Fruit fly (Drosophila melanogaster) whole organism, embryonic: ENCODE measurements around the gene CG13084.
A peak's percentile ranks its signal among the peaks of the same experiment; 100 is the strongest.

Experiments
- Abd-B ChIP-seq: fragments of 200-800 bp; sonication (Bioruptor generic); optimal IDR thresholded peaks from 2 replicates; lab custom pipeline; 2018; ENCODE audit warnings: missing biosample characterization, mild to moderate bottlenecking, missing genetic modification characterization, moderate library complexity
- Bgb ChIP-seq: fragments of 200-800 bp; sonication (Bioruptor generic); IDR thresholded peaks from 2 replicates; pipeline ENCODE4 v1.3.6; 2022; ENCODE audit warnings: missing biosample characterization, missing genetic modification characterization; ENCODE audit not compliant: partially characterized antibody
- CG11247 ChIP-seq: fragments of 200-800 bp; sonication (Bioruptor generic); IDR thresholded peaks from 2 replicates; pipeline ENCODE4 v1.3.6; 2022; ENCODE audit warnings: missing biosample characterization, missing genetic modification characterization
- CG12769 ChIP-seq: fragments of 200-800 bp; sonication (Bioruptor generic); optimal IDR thresholded peaks from 2 replicates; lab custom pipeline; 2019; ENCODE audit warnings: missing biosample characterization, mild to moderate bottlenecking, missing genetic modification characterization, moderate library complexity
- CG14710 ChIP-seq: fragments of 200-800 bp; sonication (Bioruptor generic); optimal IDR thresholded peaks from 3 replicates; lab custom pipeline; 2019; ENCODE audit warnings: missing biosample characterization, mild to moderate bottlenecking, missing genetic modification characterization, moderate library complexity
- CG14965 ChIP-seq: fragments of 200-800 bp; sonication (Bioruptor generic); optimal IDR thresholded peaks from 2 replicates; lab custom pipeline; 2016; ENCODE audit warnings: missing biosample characterization, missing genetic modification characterization, borderline replicate concordance
- CG17568 ChIP-seq: fragments of 200-800 bp; sonication (Bioruptor generic); optimal IDR thresholded peaks from 2 replicates; lab custom pipeline; 2018; ENCODE audit warnings: missing biosample characterization, mild to moderate bottlenecking, missing genetic modification characterization, moderate library complexity
- CG1792 ChIP-seq: fragments of 200-800 bp; sonication (Bioruptor generic); optimal IDR thresholded peaks from 2 replicates; lab custom pipeline; 2016; ENCODE audit warnings: missing biosample characterization, missing genetic modification characterization
- CG1832 ChIP-seq: fragments of 200-800 bp; sonication (Bioruptor generic); optimal IDR thresholded peaks from 2 replicates; lab custom pipeline; 2017; ENCODE audit warnings: missing biosample characterization, mild to moderate bottlenecking, missing genetic modification characterization, inconsistent platforms
- CG18599 ChIP-seq: fragments of 200-800 bp; sonication (Bioruptor generic); optimal IDR thresholded peaks from 3 replicates; lab custom pipeline; 2017; ENCODE audit warnings: missing biosample characterization, missing genetic modification characterization, mild to moderate bottlenecking, moderate library complexity, missing genetic modification reagents
- CG2678 ChIP-seq: fragments of 200-800 bp; sonication (Bioruptor generic); optimal IDR thresholded peaks from 3 replicates; lab custom pipeline; 2019; ENCODE audit warnings: missing biosample characterization, mild to moderate bottlenecking, missing genetic modification characterization, moderate library complexity
- CG31388 ChIP-seq: fragments of 200-800 bp; sonication (Bioruptor generic); optimal IDR thresholded peaks from 2 replicates; lab custom pipeline; 2016; ENCODE audit warnings: missing biosample characterization, missing genetic modification characterization
- CG31441 ChIP-seq: fragments of 200-800 bp; sonication (Bioruptor generic); IDR thresholded peaks from 2 replicates; pipeline ENCODE4 v1.3.6; 2022; ENCODE audit warnings: missing biosample characterization, missing genetic modification characterization
- CG3407 ChIP-seq: fragments of 200-800 bp; sonication (Bioruptor generic); optimal IDR thresholded peaks from 2 replicates; lab custom pipeline; 2018; ENCODE audit warnings: missing biosample characterization, mild to moderate bottlenecking, missing genetic modification characterization
- CG34224 ChIP-seq: fragments of 200-800 bp; sonication (Bioruptor generic); IDR thresholded peaks from 3 replicates; pipeline ENCODE4 v1.3.6; 2022; ENCODE audit warnings: missing biosample characterization, missing genetic modification characterization; ENCODE audit not compliant: partially characterized antibody
- CG4617 ChIP-seq: fragments of 200-800 bp; sonication (Bioruptor generic); optimal IDR thresholded peaks from 3 replicates; lab custom pipeline; 2016; ENCODE audit warnings: missing biosample characterization, missing genetic modification characterization, borderline replicate concordance
- CG6854 ChIP-seq: fragments of 200-800 bp; sonication (Bioruptor generic); optimal IDR thresholded peaks from 3 replicates; lab custom pipeline; 2017; ENCODE audit warnings: missing biosample characterization, mild to moderate bottlenecking, missing genetic modification characterization
- CrebB ChIP-seq: fragments of 200-800 bp; sonication (Bioruptor generic); optimal IDR thresholded peaks from 3 replicates; lab custom pipeline; 2018; ENCODE audit warnings: missing biosample characterization, mild to moderate bottlenecking, missing genetic modification characterization
- Dref ChIP-seq: fragments of 200-800 bp; sonication (Bioruptor generic); IDR thresholded peaks from 2 replicates; pipeline ENCODE4 v1.3.6; 2022; ENCODE audit warnings: missing biosample characterization, missing genetic modification characterization
- Elba2 ChIP-seq: fragments of 200-800 bp; sonication (Bioruptor generic); optimal IDR thresholded peaks from 3 replicates; lab custom pipeline; 2016; ENCODE audit warnings: missing biosample characterization, missing genetic modification characterization
- Gsc ChIP-seq: fragments of 200-800 bp; sonication (Bioruptor generic); IDR thresholded peaks from 2 replicates; pipeline ENCODE4 v1.3.6; 2022; ENCODE audit warnings: missing biosample characterization, missing genetic modification characterization
- HHEX ChIP-seq: fragments of 200-800 bp; sonication (Bioruptor generic); optimal IDR thresholded peaks from 3 replicates; lab custom pipeline; 2017; ENCODE audit warnings: missing biosample characterization, mild to moderate bottlenecking, missing genetic modification characterization, missing genetic modification reagents
- HLH54F ChIP-seq: fragments of 200-800 bp; sonication (Bioruptor generic); optimal IDR thresholded peaks from 3 replicates; lab custom pipeline; 2016; ENCODE audit warnings: missing biosample characterization, missing genetic modification characterization
- Hand ChIP-seq: fragments of 200-800 bp; sonication (Bioruptor generic); optimal IDR thresholded peaks from 2 replicates; lab custom pipeline; 2017; ENCODE audit warnings: mild to moderate bottlenecking, missing biosample characterization, missing genetic modification reagents, missing genetic modification characterization
- Lpt ChIP-seq: fragments of >200 bp; optimal IDR thresholded peaks from 2 replicates; lab custom pipeline; 2018; ENCODE audit warnings: missing biosample characterization, missing genetic modification characterization
- Mad ChIP-seq: fragments of 200-800 bp; sonication (Bioruptor generic); optimal IDR thresholded peaks from 2 replicates; lab custom pipeline; 2016; ENCODE audit warnings: missing biosample characterization, missing genetic modification characterization
- Myb ChIP-seq: fragments of 200-800 bp; sonication (Bioruptor generic); optimal IDR thresholded peaks from 2 replicates; lab custom pipeline; 2016; ENCODE audit warnings: missing biosample characterization, missing genetic modification characterization
- NFAT ChIP-seq: fragments of 200-800 bp; sonication (Bioruptor generic); IDR thresholded peaks from 2 replicates; pipeline ENCODE4 v1.3.6; 2022; ENCODE audit warnings: missing biosample characterization, missing genetic modification characterization
- Oaz ChIP-seq: fragments of 200-800 bp; sonication (Bioruptor generic); IDR thresholded peaks from 2 replicates; pipeline ENCODE4 v1.3.6; 2022; ENCODE audit warnings: missing biosample characterization, missing genetic modification characterization
- Scr ChIP-seq: fragments of 200-800 bp; sonication (Bioruptor generic); IDR thresholded peaks from 2 replicates; pipeline ENCODE4 v1.3.6; 2022; ENCODE audit warnings: missing biosample characterization, missing genetic modification characterization; ENCODE audit not compliant: partially characterized antibody
- TFAM ChIP-seq: fragments of 200-800 bp; sonication (Bioruptor generic); optimal IDR thresholded peaks from 2 replicates; lab custom pipeline; 2017; ENCODE audit warnings: missing biosample characterization, missing genetic modification characterization, inconsistent platforms
- Xbp1 ChIP-seq: fragments of 200-800 bp; sonication (Bioruptor generic); optimal IDR thresholded peaks from 3 replicates; lab custom pipeline; 2016; ENCODE audit warnings: missing biosample characterization, mild to moderate bottlenecking, missing genetic modification characterization
- ab ChIP-seq: fragments of 200-800 bp; sonication (Bioruptor generic); optimal IDR thresholded peaks from 2 replicates; lab custom pipeline; 2016; ENCODE audit warnings: missing biosample characterization, missing genetic modification characterization
- bigmax ChIP-seq: fragments of 200-800 bp; sonication (Bioruptor generic); optimal IDR thresholded peaks from 2 replicates; lab custom pipeline; 2018; ENCODE audit warnings: missing biosample characterization, mild to moderate bottlenecking, missing genetic modification characterization
- chm ChIP-seq: fragments of 200-800 bp; sonication (Bioruptor generic); IDR thresholded peaks from 2 replicates; pipeline ENCODE4 v1.3.6; 2022; ENCODE audit warnings: missing biosample characterization, missing genetic modification characterization
- danr ChIP-seq: fragments of 200-800 bp; sonication (Bioruptor generic); IDR thresholded peaks from 2 replicates; pipeline ENCODE4 v1.3.6; 2022; ENCODE audit warnings: missing biosample characterization, missing genetic modification characterization
- eyg ChIP-seq: fragments of 200-800 bp; sonication (Bioruptor generic); optimal IDR thresholded peaks from 3 replicates; lab custom pipeline; 2016; ENCODE audit warnings: missing biosample characterization, missing genetic modification characterization
- ind ChIP-seq: fragments of 200-800 bp; sonication (Bioruptor generic); optimal IDR thresholded peaks from 3 replicates; lab custom pipeline; 2016; ENCODE audit warnings: missing biosample characterization, missing genetic modification characterization
- ken ChIP-seq: fragments of 200-800 bp; sonication (Bioruptor generic); IDR thresholded peaks from 3 replicates; pipeline ENCODE4 v1.3.6; 2022; ENCODE audit warnings: missing biosample characterization, missing genetic modification characterization
- knrl ChIP-seq: fragments of 200-800 bp; sonication (Bioruptor generic); IDR thresholded peaks from 3 replicates; pipeline ENCODE4 v1.3.6; 2022; ENCODE audit warnings: missing biosample characterization, missing genetic modification characterization; ENCODE audit not compliant: partially characterized antibody
- org-1 ChIP-seq: fragments of 200-800 bp; sonication (Bioruptor generic); optimal IDR thresholded peaks from 2 replicates; lab custom pipeline; 2017; ENCODE audit warnings: missing biosample characterization, missing genetic modification characterization
- pfk ChIP-seq: fragments of 200-800 bp; sonication (Bioruptor generic); optimal IDR thresholded peaks from 2 replicates; lab custom pipeline; 2018; ENCODE audit warnings: missing biosample characterization, mild to moderate bottlenecking, missing genetic modification characterization, moderate library complexity
- row ChIP-seq: fragments of 200-800 bp; sonication (Bioruptor generic); IDR thresholded peaks from 3 replicates; pipeline ENCODE4 v1.3.6; 2022; ENCODE audit warnings: missing biosample characterization, missing genetic modification characterization
- sc ChIP-seq, 3 experiments: fragments of >200 bp in 2 of 3; fragments of 200-800 bp in 1 of 3; sonication (Bioruptor generic) in 1 of 3; optimal IDR thresholded peaks; 2 replicates in 2 of 3; 3 replicates in 1 of 3; lab custom pipeline; 2017; ENCODE audit warnings: mild to moderate bottlenecking in 1 of 3, missing biosample characterization in 1 of 3, missing genetic modification characterization in 1 of 3, missing genetic modification reagents in 1 of 3
- scrt ChIP-seq: fragments of 200-800 bp; sonication (Bioruptor generic); optimal IDR thresholded peaks from 2 replicates; lab custom pipeline; 2018; ENCODE audit warnings: missing biosample characterization, mild to moderate bottlenecking, missing genetic modification characterization, moderate library complexity
- seq ChIP-seq: fragments of 200-800 bp; sonication (Bioruptor generic); IDR thresholded peaks from 2 replicates; pipeline ENCODE4 v1.3.6; 2022; ENCODE audit warnings: missing biosample characterization, missing genetic modification characterization
- tap ChIP-seq: fragments of 200-800 bp; optimal IDR thresholded peaks from 3 replicates; lab custom pipeline; 2019; ENCODE audit warnings: missing biosample characterization, mild to moderate bottlenecking, missing genetic modification characterization, moderate library complexity
- tup ChIP-seq: fragments of 200-800 bp; sonication (Bioruptor generic); optimal IDR thresholded peaks from 2 replicates; lab custom pipeline; 2016; ENCODE audit warnings: missing biosample characterization, mild to moderate bottlenecking, missing genetic modification characterization, moderate library complexity
- wdn ChIP-seq: fragments of 200-800 bp; sonication (Bioruptor generic); IDR thresholded peaks from 2 replicates; pipeline ENCODE4 v1.3.6; 2022; ENCODE audit warnings: missing biosample characterization, missing genetic modification characterization
- z ChIP-seq: fragments of 200-800 bp; sonication (Bioruptor generic); IDR thresholded peaks from 3 replicates; pipeline ENCODE4 v1.3.6; 2022; ENCODE audit warnings: missing biosample characterization, missing genetic modification characterization

The CG13084 gene

DNA sequence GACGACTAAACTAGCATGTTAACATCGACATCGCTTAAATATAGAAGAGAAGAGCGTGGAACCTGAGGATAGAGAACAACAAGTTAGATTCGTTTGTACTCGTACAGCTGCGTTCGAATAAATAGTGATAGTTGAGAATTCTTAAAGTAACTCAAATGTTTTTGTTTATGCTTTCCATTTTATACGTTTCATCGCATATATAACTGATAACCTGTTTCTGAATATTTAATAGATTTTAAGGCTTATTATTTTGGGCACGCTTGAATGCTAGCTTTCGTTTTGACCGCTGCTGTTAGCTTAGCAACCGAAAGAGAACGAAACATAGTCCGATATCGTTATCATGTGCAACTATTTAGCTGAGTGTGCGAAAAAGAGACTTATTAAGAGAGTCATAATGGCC is 43.6 kb downstream of the CG13084 start (continued):
- TF ChIP-seq Elba2 (GFP tag; lab: Kevin White, UChicago) (no peak), CG12769 (peak; percentile 99), CG14710 (tag; lab: Kevin White, UChicago) (peak; percentile 57), CG4617 (GFP tag; lab: Kevin White, UChicago) (peak; percentile 67), TFAM (GFP tag; lab: Kevin White, UChicago) (peak; percentile 51), CG31388 (GFP tag; lab: Kevin White, UChicago) (peak; percentile 83), Hand (peak; percentile 96), CrebB (tag; lab: Kevin White, UChicago) (peak; percentile 97), Xbp1 (GFP tag; lab: Kevin White, UChicago) (peak; percentile 92), Mad (GFP tag; lab: Kevin White, UChicago) (peak; percentile 84), CG34224 (no peak), scrt (peak; percentile 95), pfk (GFP tag; lab: Kevin White, UChicago) (peak; percentile 14), ab (GFP tag; lab: Kevin White, UChicago) (peak; percentile 88), CG6854 (GFP tag; lab: Kevin White, UChicago) (peak; percentile 96), CG1792 (GFP tag; lab: Kevin White, UChicago) (peak; percentile 93), Gsc (peak; percentile 66), org-1 (GFP tag; lab: Kevin White, UChicago) (peak; percentile 95), tap (tag; lab: Kevin White, UChicago) (peak; percentile 94), Abd-B (GFP tag; lab: Kevin White, UChicago) (peak; percentile 85), Lpt (no peak), bigmax (peak; percentile 62), CG1832 (GFP tag; lab: Kevin White, UChicago) (no peak), CG3407 (peak; percentile 69), row (GFP tag; lab: Robert Waterston, UW) (peak; percentile 98), CG14965 (GFP tag; lab: Kevin White, UChicago) (peak; percentile 75), Scr (GFP tag; lab: Robert Waterston, UW) (no peak), HLH54F (GFP tag; lab: Kevin White, UChicago) (peak; percentile 96), z (GFP tag; lab: Robert Waterston, UW) (peak; percentile 32; the same call in 1 of the 3 replicates), chm (GFP tag; lab: Robert Waterston, UW) (peak; percentile 94), HHEX (GFP tag; lab: Kevin White, UChicago) (peak; percentile 97), CG31441 (GFP tag; lab: Robert Waterston, UW) (peak; percentile 84), tup (GFP tag; lab: Kevin White, UChicago) (peak; percentile 89), Myb (GFP tag; lab: Kevin White, UChicago) (peak; percentile 87), danr (GFP tag; lab: Robert Waterston, UW) (peak; percentile 93), Bgb (GFP tag; lab: Robert Waterston, UW) (no peak), wdn (GFP tag; lab: Robert Waterston, UW) (peak; percentile 96), Oaz (peak; percentile 92), ind (GFP tag; lab: Kevin White, UChicago) (peak; percentile 96), eyg (peak; percentile 93), NFAT (GFP tag; lab: Robert Waterston, UW) (peak; percentile 97), ken (GFP tag; lab: Robert Waterston, UW) (peak; percentile 90), sc (optimal IDR thresholded peaks at IDR 0.05; lab: Kevin White, UChicago) (no peak), sc (GFP tag; optimal IDR thresholded peaks at IDR 0.05; lab: Kevin White, UChicago) (peak; percentile 45), CG2678 (peak; percentile 98), seq (GFP tag; lab: Robert Waterston, UW) (peak; percentile 97), CG11247 (GFP tag; lab: Robert Waterston, UW) (peak; percentile 97), CG17568 (GFP tag; lab: Kevin White, UChicago) (peak; percentile 92), knrl (GFP tag; lab: Robert Waterston, UW) (no peak), CG18599 (GFP tag; lab: Kevin White, UChicago) (peak; percentile 99), Dref (GFP tag; lab: Robert Waterston, UW) (peak; percentile 42)
